Fruit fly (Drosophila melanogaster) whole organism, embryonic: ENCODE data around the gene CG32313.
A peak's percentile ranks its signal among the peaks of the same experiment; 100 is the strongest.

Experiments
- Ada2b ChIP-seq: fragments of 200-800 bp; sonication (Bioruptor generic); IDR thresholded peaks from 2 replicates; pipeline ENCODE4 v1.3.6; 2022; ENCODE audit warnings: missing biosample characterization, missing genetic modification characterization
- Atf6 ChIP-seq: fragments of 200-800 bp; sonication (Bioruptor generic); IDR thresholded peaks from 2 replicates; pipeline ENCODE4 v1.3.6; 2022; ENCODE audit warnings: missing biosample characterization, missing genetic modification characterization
- CG1024 ChIP-seq: fragments of 200-800 bp; sonication (Bioruptor generic); IDR thresholded peaks from 2 replicates; pipeline ENCODE4 v1.3.6; 2022; ENCODE audit warnings: missing biosample characterization, missing genetic modification characterization
- CG10321 ChIP-seq: fragments of 200-800 bp; sonication (Bioruptor generic); IDR thresholded peaks from 2 replicates; pipeline ENCODE4 v1.3.6; 2022; ENCODE audit warnings: missing biosample characterization, missing genetic modification characterization
- CG12744 ChIP-seq: fragments of 200-800 bp; sonication (Bioruptor generic); optimal IDR thresholded peaks from 2 replicates; lab custom pipeline; 2016; ENCODE audit warnings: missing biosample characterization, missing genetic modification characterization
- CG13296 ChIP-seq: fragments of 200-800 bp; sonication (Bioruptor generic); optimal IDR thresholded peaks from 3 replicates; lab custom pipeline; 2018; ENCODE audit warnings: missing biosample characterization, mild to moderate bottlenecking, missing genetic modification characterization
- CG13424 ChIP-seq: fragments of 200-800 bp; sonication (Bioruptor generic); optimal IDR thresholded peaks from 2 replicates; lab custom pipeline; 2019; ENCODE audit warnings: missing biosample characterization, mild to moderate bottlenecking, missing genetic modification characterization, moderate library complexity
- CG13775 ChIP-seq: fragments of 200-800 bp; sonication (Bioruptor generic); optimal IDR thresholded peaks from 3 replicates; lab custom pipeline; 2017; ENCODE audit warnings: missing biosample characterization, mild to moderate bottlenecking, missing genetic modification characterization
- CG2678 ChIP-seq: fragments of 200-800 bp; sonication (Bioruptor generic); optimal IDR thresholded peaks from 3 replicates; lab custom pipeline; 2019; ENCODE audit warnings: missing biosample characterization, mild to moderate bottlenecking, missing genetic modification characterization, moderate library complexity
- CG2889 ChIP-seq: fragments of 200-800 bp; sonication (Bioruptor generic); IDR thresholded peaks from 3 replicates; pipeline ENCODE4 v1.3.6; 2022; ENCODE audit warnings: missing biosample characterization, missing genetic modification characterization
- CG32767 ChIP-seq: fragments of 200-800 bp; sonication (Bioruptor generic); IDR thresholded peaks from 2 replicates; pipeline ENCODE4 v1.3.6; 2022; ENCODE audit warnings: missing biosample characterization, missing genetic modification characterization
- CG33213 ChIP-seq: fragments of 200-800 bp; sonication (Bioruptor generic); optimal IDR thresholded peaks from 3 replicates; lab custom pipeline; 2016; ENCODE audit warnings: missing biosample characterization, missing genetic modification characterization
- CG3407 ChIP-seq: fragments of 200-800 bp; sonication (Bioruptor generic); optimal IDR thresholded peaks from 2 replicates; lab custom pipeline; 2018; ENCODE audit warnings: missing biosample characterization, mild to moderate bottlenecking, missing genetic modification characterization
- CG3726 ChIP-seq: fragments of 200-800 bp; sonication (Bioruptor generic); IDR thresholded peaks from 3 replicates; pipeline ENCODE4, ENCODE4 v1.3.6; 2022; ENCODE audit warnings: missing biosample characterization, missing genetic modification characterization
- CG4282 ChIP-seq: fragments of 200-800 bp; sonication (Bioruptor generic); optimal IDR thresholded peaks from 2 replicates; lab custom pipeline; 2016; ENCODE audit warnings: missing biosample characterization, missing genetic modification characterization
- CG43689 ChIP-seq: fragments of 200-800 bp; sonication (Bioruptor generic); IDR thresholded peaks from 2 replicates; pipeline ENCODE4 v1.3.6; 2022; ENCODE audit warnings: missing biosample characterization, missing genetic modification characterization
- CG4404 ChIP-seq: fragments of 200-800 bp; sonication (Bioruptor generic); IDR thresholded peaks from 2 replicates; pipeline ENCODE4 v1.3.6; 2022; ENCODE audit warnings: missing biosample characterization, missing genetic modification characterization
- CG4707 ChIP-seq: fragments of 200-800 bp; sonication (Bioruptor generic); optimal IDR thresholded peaks from 2 replicates; lab custom pipeline; 2018; ENCODE audit warnings: missing biosample characterization, mild to moderate bottlenecking, missing genetic modification characterization, moderate library complexity
- CG4820 ChIP-seq: fragments of 200-800 bp; sonication (Bioruptor generic); optimal IDR thresholded peaks from 3 replicates; lab custom pipeline; 2016; ENCODE audit warnings: missing biosample characterization, missing genetic modification characterization
- CG6654 ChIP-seq: fragments of 200-800 bp; sonication (Bioruptor generic); optimal IDR thresholded peaks from 2 replicates; lab custom pipeline; 2017; ENCODE audit warnings: missing biosample characterization, mild to moderate bottlenecking, missing genetic modification characterization
- CG8388 ChIP-seq: fragments of 200-800 bp; sonication (Bioruptor generic); optimal IDR thresholded peaks from 2 replicates; lab custom pipeline; 2019; ENCODE audit warnings: missing biosample characterization, mild to moderate bottlenecking, missing genetic modification characterization, moderate library complexity
- ERR ChIP-seq: fragments of 200-800 bp; sonication (Bioruptor generic); optimal IDR thresholded peaks from 2 replicates; lab custom pipeline; 2016; ENCODE audit warnings: missing biosample characterization, missing genetic modification characterization
- Fer1 ChIP-seq: fragments of 200-800 bp; sonication (Bioruptor generic); optimal IDR thresholded peaks from 2 replicates; lab custom pipeline; 2017; ENCODE audit warnings: missing biosample characterization, mild to moderate bottlenecking, missing genetic modification characterization
- Fer2 ChIP-seq: fragments of 200-800 bp; sonication (Bioruptor generic); optimal IDR thresholded peaks from 2 replicates; lab custom pipeline; 2018; ENCODE audit warnings: missing biosample characterization, mild to moderate bottlenecking, missing genetic modification characterization, moderate library complexity
- GATAe ChIP-seq: fragments of 200-800 bp; sonication (Bioruptor generic); conservative IDR thresholded peaks from 2 replicates; pipeline ENCODE4 v1.3.6; 2022; ENCODE audit warnings: missing biosample characterization, missing genetic modification characterization
- H15 ChIP-seq: fragments of 200-800 bp; sonication (Bioruptor generic); IDR thresholded peaks from 3 replicates; pipeline ENCODE4 v1.3.6; 2022; ENCODE audit warnings: missing biosample characterization, missing genetic modification characterization
- HLH54F ChIP-seq: fragments of 200-800 bp; sonication (Bioruptor generic); optimal IDR thresholded peaks from 3 replicates; lab custom pipeline; 2016; ENCODE audit warnings: missing biosample characterization, missing genetic modification characterization
- Kr ChIP-seq: fragments of 200-800 bp; sonication (Bioruptor generic); optimal IDR thresholded peaks from 2 replicates; lab custom pipeline; 2017; ENCODE audit warnings: missing biosample characterization, mild to moderate bottlenecking, missing genetic modification characterization
- Meics ChIP-seq: fragments of 200-800 bp; sonication (Bioruptor generic); optimal IDR thresholded peaks from 2 replicates; lab custom pipeline; 2017; ENCODE audit warnings: missing biosample characterization, mild to moderate bottlenecking, missing genetic modification characterization
- Pdp1 ChIP-seq, 2 experiments: fragments of 200-800 bp; sonication (Bioruptor generic); optimal IDR thresholded peaks; 3 replicates each; lab custom pipeline; 2016; ENCODE audit warnings: missing biosample characterization in 2 of 2, missing genetic modification characterization in 2 of 2, mild to moderate bottlenecking in 1 of 2, moderate library complexity in 1 of 2
- Sin3A ChIP-seq: fragments of >200 bp; optimal IDR thresholded peaks from 2 replicates; lab custom pipeline; 2018
- Sry-β ChIP-seq: fragments of 200-800 bp; sonication (Bioruptor generic); optimal IDR thresholded peaks from 2 replicates; lab custom pipeline; 2018; ENCODE audit warnings: missing biosample characterization, mild to moderate bottlenecking, missing genetic modification characterization, moderate library complexity
- Ssrp ChIP-seq: fragments of 200-800 bp; sonication (Bioruptor generic); optimal IDR thresholded peaks from 2 replicates; lab custom pipeline; 2018; ENCODE audit warnings: missing biosample characterization, mild to moderate bottlenecking, missing genetic modification characterization, moderate library complexity
- bowl ChIP-seq: fragments of 200-800 bp; sonication (Bioruptor generic); IDR thresholded peaks from 2 replicates; pipeline ENCODE4 v1.3.6; 2022; ENCODE audit warnings: missing biosample characterization, missing genetic modification characterization
- bsh ChIP-seq, 2 experiments: fragments of 200-800 bp; sonication (Bioruptor generic); optimal IDR thresholded peaks; 2 replicates each; lab custom pipeline; 2017 to 2018; ENCODE audit warnings: mild to moderate bottlenecking in 2 of 2, missing biosample characterization in 2 of 2, missing genetic modification characterization in 2 of 2, moderate library complexity in 1 of 2
- btn ChIP-seq: fragments of 200-800 bp; sonication (Bioruptor generic); optimal IDR thresholded peaks from 2 replicates; lab custom pipeline; 2016; ENCODE audit warnings: missing biosample characterization, missing genetic modification characterization
- cad ChIP-seq: fragments of >200 bp; optimal IDR thresholded peaks from 2 replicates; lab custom pipeline; 2017; ENCODE audit warnings: missing biosample characterization, missing genetic modification characterization
- dan ChIP-seq: fragments of 200-800 bp; sonication (Bioruptor generic); IDR thresholded peaks from 2 replicates; pipeline ENCODE4 v1.3.6; 2022; ENCODE audit warnings: missing biosample characterization, missing genetic modification characterization
- danr ChIP-seq: fragments of 200-800 bp; sonication (Bioruptor generic); IDR thresholded peaks from 2 replicates; pipeline ENCODE4 v1.3.6; 2022; ENCODE audit warnings: missing biosample characterization, missing genetic modification characterization
- eyg ChIP-seq: fragments of 200-800 bp; sonication (Bioruptor generic); optimal IDR thresholded peaks from 3 replicates; lab custom pipeline; 2016; ENCODE audit warnings: missing biosample characterization, missing genetic modification characterization
- hth ChIP-seq: fragments of >200 bp; optimal IDR thresholded peaks from 2 replicates; lab custom pipeline; 2017; ENCODE audit warnings: inconsistent platforms
- insv ChIP-seq, 2 experiments: fragments of 200-800 bp; sonication (Bioruptor generic); optimal IDR thresholded peaks; 3 replicates each; lab custom pipeline; 2016 to 2018; ENCODE audit warnings: missing biosample characterization in 2 of 2, missing genetic modification characterization in 2 of 2
- jumu ChIP-seq: fragments of 200-800 bp; sonication (Bioruptor generic); optimal IDR thresholded peaks from 3 replicates; lab custom pipeline; 2016; ENCODE audit warnings: missing biosample characterization, missing genetic modification characterization
- mirr ChIP-seq: fragments of 200-800 bp; sonication (Bioruptor generic); optimal IDR thresholded peaks from 3 replicates; lab custom pipeline; 2018; ENCODE audit warnings: missing biosample characterization, mild to moderate bottlenecking, missing genetic modification characterization
- row ChIP-seq: fragments of 200-800 bp; sonication (Bioruptor generic); IDR thresholded peaks from 3 replicates; pipeline ENCODE4 v1.3.6; 2022; ENCODE audit warnings: missing biosample characterization, missing genetic modification characterization
- sc ChIP-seq, 3 experiments: fragments of >200 bp in 2 of 3; fragments of 200-800 bp in 1 of 3; sonication (Bioruptor generic) in 1 of 3; optimal IDR thresholded peaks; 2 replicates in 2 of 3; 3 replicates in 1 of 3; lab custom pipeline; 2017; ENCODE audit warnings: mild to moderate bottlenecking in 1 of 3, missing biosample characterization in 1 of 3, missing genetic modification characterization in 1 of 3, missing genetic modification reagents in 1 of 3
- slbo ChIP-seq: fragments of 200-800 bp; sonication (Bioruptor generic); IDR thresholded peaks from 2 replicates; pipeline ENCODE4 v1.3.6; 2022; ENCODE audit warnings: missing biosample characterization, missing genetic modification characterization
- sr ChIP-seq: fragments of 200-800 bp; sonication (Bioruptor generic); IDR thresholded peaks from 3 replicates; pipeline ENCODE4 v1.3.6; 2022; ENCODE audit warnings: missing biosample characterization, missing genetic modification characterization
- tio ChIP-seq: fragments of 200-800 bp; sonication (Bioruptor generic); optimal IDR thresholded peaks from 2 replicates; lab custom pipeline; 2017; ENCODE audit warnings: missing biosample characterization, missing genetic modification characterization, inconsistent platforms
- vfl ChIP-seq: fragments of 200-800 bp; sonication (Bioruptor generic); optimal IDR thresholded peaks from 2 replicates; lab custom pipeline; 2016; ENCODE audit warnings: missing biosample characterization, missing genetic modification characterization

The CG32313 gene

DNA sequence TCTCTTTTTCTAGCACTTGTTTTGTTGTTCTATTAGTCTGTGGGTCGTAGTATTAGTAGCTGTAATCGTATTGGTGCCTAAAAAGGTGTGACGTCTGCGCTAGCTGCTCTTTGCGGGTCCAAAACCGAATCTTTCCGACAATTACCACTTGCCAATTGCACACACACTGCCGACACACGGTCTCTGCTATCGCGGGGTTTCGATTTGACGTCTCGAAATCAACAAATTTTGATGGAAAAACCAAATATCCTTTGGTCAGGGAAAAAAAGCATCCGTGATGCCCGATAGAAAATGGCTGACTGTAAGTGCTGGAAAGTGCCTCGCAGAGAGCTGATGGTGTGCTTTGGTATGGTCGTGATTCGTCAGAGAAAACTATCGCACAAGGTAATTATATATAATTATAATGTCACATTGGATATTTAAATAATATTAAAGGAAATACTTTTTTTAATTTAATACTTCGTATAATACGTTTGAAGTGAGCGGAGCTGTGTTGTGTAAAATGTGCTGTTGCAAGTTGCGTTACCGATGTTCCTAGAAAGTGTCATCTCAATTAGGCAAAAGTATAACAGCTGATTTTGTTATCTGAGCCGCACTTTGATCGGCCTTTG is 12.7 kb upstream of the CG32313 start, which contains the start of the genes Pex10 and CG12099 (continued):
- TF ChIP-seq CG12744 (GFP tag; lab: Kevin White, UChicago) (peak; percentile 28), slbo (peak; percentile 97), CG6654 (GFP tag; lab: Kevin White, UChicago) (peak; percentile 52), Ada2b (GFP tag; lab: Robert Waterston, UW) (peak; percentile 87), insv (GFP tag; optimal IDR thresholded peaks at IDR 0.05; lab: Kevin White, UChicago) (peak in 1 of 2 experiments; percentile 69), ERR (GFP tag; lab: Kevin White, UChicago) (peak; percentile 46), vfl (GFP tag; lab: Kevin White, UChicago) (peak; percentile 76), CG13296 (GFP tag; lab: Kevin White, UChicago) (peak; percentile 80), Sry-β (peak; percentile 64), CG13775 (peak; percentile 94), bsh (GFP tag; optimal IDR thresholded peaks at IDR 0.05; lab: Kevin White, UChicago) (peak in 1 of 2 experiments; percentile 81), sc (optimal IDR thresholded peaks at IDR 0.05; lab: Kevin White, UChicago) (no peak), sc (GFP tag; optimal IDR thresholded peaks at IDR 0.05; lab: Kevin White, UChicago) (no peak), HLH54F (GFP tag; lab: Kevin White, UChicago) (peak; percentile 72), H15 (GFP tag; lab: Robert Waterston, UW) (peak; percentile 86; the same call in 2 of the 3 replicates), CG13424 (peak; percentile 92), Pdp1 (GFP tag; optimal IDR thresholded peaks at IDR 0.05; lab: Kevin White, UChicago) (peak; percentile 53 to 74), Fer2 (tag; lab: Kevin White, UChicago) (peak; percentile 81), CG32767 (GFP tag; lab: Robert Waterston, UW) (peak; percentile 84), CG43689 (GFP tag; lab: Robert Waterston, UW) (peak; percentile 69; the same call in 1 of the 2 replicates), CG4404 (peak; percentile 95), hth (no peak), Meics (GFP tag; lab: Kevin White, UChicago) (peak; percentile 84), danr (GFP tag; lab: Robert Waterston, UW) (peak; percentile 86), CG8388 (GFP tag; lab: Kevin White, UChicago) (peak; percentile 85), eyg (GFP tag; lab: Kevin White, UChicago) (no peak), CG4707 (peak; percentile 45), CG33213 (peak; percentile 59), btn (no peak), sr (GFP tag; lab: Robert Waterston, UW) (peak; percentile 47; the same call in 1 of the 3 replicates), CG4820 (peak; percentile 81), Ssrp (peak; percentile 82), row (GFP tag; lab: Robert Waterston, UW) (peak; percentile 98), jumu (GFP tag; lab: Kevin White, UChicago) (peak; percentile 55), CG1024 (GFP tag; lab: Robert Waterston, UW) (peak; percentile 57), CG4282 (GFP tag; lab: Kevin White, UChicago) (no peak), Atf6 (GFP tag; lab: Robert Waterston, UW) (peak; percentile 91), CG10321 (GFP tag; lab: Robert Waterston, UW) (0 out of 2 replicates have a peak, but pooled peaks have one; percentile 48), CG2678 (tag; lab: Kevin White, UChicago) (peak; percentile 86), GATAe (GFP tag; lab: Robert Waterston, UW) (peak; percentile 91), CG3407 (GFP tag; lab: Kevin White, UChicago) (no peak), cad (GFP tag; lab: Kevin White, UChicago) (no peak), bowl (peak; percentile 64; the same call in 1 of the 2 replicates), Sin3A (lab: Kevin White, UChicago) (peak; percentile 87), Fer1 (GFP tag; lab: Kevin White, UChicago) (peak; percentile 80), mirr (GFP tag; lab: Kevin White, UChicago) (peak; percentile 79), CG2889 (GFP tag; lab: Robert Waterston, UW) (peak; percentile 79), Kr (GFP tag; lab: Kevin White, UChicago) (no peak), dan (GFP tag; lab: Robert Waterston, UW) (peak; percentile 77), CG3726 (peak; percentile 88; the same call in 2 of the 3 replicates), tio (GFP tag; lab: Kevin White, UChicago) (no peak)
